Fruit fly (Drosophila melanogaster): ENCODE data around the gene CG7829.

Gene CG7829

DNA sequence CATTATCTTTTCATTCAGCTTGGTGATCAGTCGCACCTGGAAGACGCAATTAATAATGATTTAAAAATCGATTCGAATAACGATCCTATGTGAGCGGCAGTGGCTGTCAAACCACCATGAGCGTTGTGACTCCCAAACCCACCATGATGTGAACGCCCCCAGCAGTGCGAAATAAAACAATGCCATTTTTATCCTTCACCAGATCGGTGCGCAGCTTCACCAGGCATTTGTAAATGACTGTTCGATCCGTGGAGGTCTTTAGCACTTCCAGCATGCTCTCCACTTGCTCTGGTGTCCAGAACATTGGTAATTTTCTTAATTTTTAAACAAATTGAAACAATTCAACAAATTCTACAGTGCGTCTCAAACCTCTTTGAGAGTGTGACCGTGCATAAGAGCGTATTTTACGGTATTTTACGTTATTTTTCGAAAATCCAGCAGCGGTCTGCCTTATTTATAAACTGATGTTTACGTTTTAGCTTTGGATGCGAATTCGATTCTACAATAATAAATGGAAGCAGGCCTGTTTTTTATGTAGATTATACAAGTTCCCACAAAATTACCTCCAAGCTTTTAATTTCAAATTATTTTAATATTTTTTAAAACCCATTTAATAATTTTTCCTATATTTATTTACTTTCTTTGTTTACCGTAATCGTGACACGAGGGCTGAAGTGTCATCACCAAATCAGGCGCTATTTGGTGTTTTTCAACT, 18.4 kb downstream of the CG7829 start, which contains the start of the genes Rnb and Drice (continued):
- TF ChIP-seq fd102C (GFP tag; optimal IDR thresholded peaks at IDR 0.05) (no peak), Dll (GFP tag; IDR thresholded peaks at IDR 0.05; ENCODE audit: partially characterized antibody) (peak; percentile 86), MESR4 (GFP tag; optimal IDR thresholded peaks at IDR 0.05) (peak; percentile 90), ind (GFP tag; optimal IDR thresholded peaks at IDR 0.05) (no peak), Sry-δ (GFP tag; optimal IDR thresholded peaks at IDR 0.05) (peak; percentile 65), HLH54F (GFP tag; optimal IDR thresholded peaks at IDR 0.05) (no peak), kni (GFP tag; optimal IDR thresholded peaks at IDR 0.05) (no peak), CG11504 (tag; optimal IDR thresholded peaks at IDR 0.05) (no peak), CG1792 (GFP tag; optimal IDR thresholded peaks at IDR 0.05) (no peak), ranshi (GFP tag; IDR thresholded peaks at IDR 0.05) (peak; percentile 46; the same call in 1 of the 2 replicates), CG2889 (GFP tag; IDR thresholded peaks at IDR 0.05) (no peak), Opbp (GFP tag; IDR thresholded peaks at IDR 0.05; ENCODE audit: partially characterized antibody) (0 out of 3 replicates have a peak, but pooled peaks have one; percentile 19), Stat92E (GFP tag; optimal IDR thresholded peaks at IDR 0.05) (peak in 1 of 3 experiments; percentile 51), D (optimal IDR thresholded peaks at IDR 0.05) (no peak), D (GFP tag; optimal IDR thresholded peaks at IDR 0.05) (no peak), Dip2 (GFP tag; IDR thresholded peaks at IDR 0.05) (no peak), CG31388 (GFP tag; optimal IDR thresholded peaks at IDR 0.05) (no peak), wek (GFP tag; optimal IDR thresholded peaks at IDR 0.05) (peak; percentile 20), Sry-β (GFP tag; optimal IDR thresholded peaks at IDR 0.05) (peak; percentile 44), Hr78 (GFP tag; optimal IDR thresholded peaks at IDR 0.05) (no peak), CG2202 (tag; optimal IDR thresholded peaks at IDR 0.05) (no peak), Hsf (GFP tag; optimal IDR thresholded peaks at IDR 0.05) (peak; percentile 26), CG12659 (GFP tag; optimal IDR thresholded peaks at IDR 0.05) (peak; percentile 73), her (GFP tag; optimal IDR thresholded peaks at IDR 0.05) (no peak), run (tag; optimal IDR thresholded peaks at IDR 0.05) (no peak), BEAF-32 (GFP tag; optimal IDR thresholded peaks at IDR 0.05) (peak; percentile 75), CG6654 (GFP tag; optimal IDR thresholded peaks at IDR 0.05) (peak; percentile 99), CG7556 (GFP tag; optimal IDR thresholded peaks at IDR 0.05) (no peak), CG14965 (GFP tag; optimal IDR thresholded peaks at IDR 0.05; ENCODE audit: borderline replicate concordance) (no peak), CG2120 (GFP tag; optimal IDR thresholded peaks at IDR 0.05) (peak; percentile 55), CG14014 (GFP tag; IDR thresholded peaks at IDR 0.05) (peak; percentile 48; the same call in 1 of the 2 replicates), hth (optimal IDR thresholded peaks at IDR 0.05) (no peak), CG10209 (GFP tag; optimal IDR thresholded peaks at IDR 0.05) (peak; percentile 48), eve (GFP tag; optimal IDR thresholded peaks at IDR 0.05) (no peak), CG2678 (tag; optimal IDR thresholded peaks at IDR 0.05) (no peak), dimm (GFP tag; IDR thresholded peaks at IDR 0.05) (no peak), sens (GFP tag) (peak; percentile 79), CG10321 (GFP tag; IDR thresholded peaks at IDR 0.05) (no peak), CG4820 (GFP tag; optimal IDR thresholded peaks at IDR 0.05) (peak; percentile 16), zfh1 (GFP tag; IDR thresholded peaks at IDR 0.05) (0 out of 3 replicates have a peak, but pooled peaks have one; percentile 36), CG7786 (GFP tag; optimal IDR thresholded peaks at IDR 0.05) (no peak), CG7271 (tag; optimal IDR thresholded peaks at IDR 0.05) (no peak), Dp (GFP tag; optimal IDR thresholded peaks at IDR 0.05) (peak; percentile 52), aop (GFP tag; IDR thresholded peaks at IDR 0.05) (no peak), cad (GFP tag; optimal IDR thresholded peaks at IDR 0.05) (peak; percentile 96), Eip74EF (GFP tag; optimal IDR thresholded peaks at IDR 0.05) (no peak), CG5245 (GFP tag; optimal IDR thresholded peaks at IDR 0.05) (peak; percentile 6), CG2116 (GFP tag; optimal IDR thresholded peaks at IDR 0.05) (peak; percentile 58), Bteb2 (GFP tag; optimal IDR thresholded peaks at IDR 0.05) (no peak)

Data from whole organism, embryonic.